Fruit fly (Drosophila melanogaster): Measurements from ENCODE around the gene CG10098.

Gene CG10098

DNA sequence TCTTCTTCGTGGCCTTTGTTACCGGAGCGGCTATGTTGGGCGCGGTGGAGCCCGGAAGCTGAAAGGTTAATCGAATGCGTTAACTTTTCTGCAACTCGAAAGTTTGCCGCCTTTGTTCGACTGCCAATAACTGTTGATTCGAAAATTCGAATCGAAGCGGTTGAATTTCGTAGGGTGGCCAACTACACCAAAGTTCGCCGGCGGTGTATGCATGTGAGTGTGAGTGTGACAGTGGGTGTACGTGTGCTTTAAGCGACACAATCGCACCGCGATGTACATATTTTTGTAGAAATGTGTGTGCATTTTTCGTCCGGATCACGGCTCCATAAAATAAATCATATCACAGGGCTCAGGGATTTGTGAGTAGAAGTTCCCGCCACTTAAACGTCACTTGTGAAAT, 38.9 kb upstream of the CG10098 start (continued):
- TF ChIP-seq rib (GFP tag; IDR thresholded peaks at IDR 0.05): no peak
- TF ChIP-seq HHEX (GFP tag; optimal IDR thresholded peaks at IDR 0.05): no peak
- TF ChIP-seq CG4617 (GFP tag; optimal IDR thresholded peaks at IDR 0.05; ENCODE audit: borderline replicate concordance): peak; percentile 24
- 0 out of 2 replicates have a peak, but pooled peaks have one; percentile 15 for TF ChIP-seq slbo (GFP tag; IDR thresholded peaks at IDR 0.05)

DNA sequence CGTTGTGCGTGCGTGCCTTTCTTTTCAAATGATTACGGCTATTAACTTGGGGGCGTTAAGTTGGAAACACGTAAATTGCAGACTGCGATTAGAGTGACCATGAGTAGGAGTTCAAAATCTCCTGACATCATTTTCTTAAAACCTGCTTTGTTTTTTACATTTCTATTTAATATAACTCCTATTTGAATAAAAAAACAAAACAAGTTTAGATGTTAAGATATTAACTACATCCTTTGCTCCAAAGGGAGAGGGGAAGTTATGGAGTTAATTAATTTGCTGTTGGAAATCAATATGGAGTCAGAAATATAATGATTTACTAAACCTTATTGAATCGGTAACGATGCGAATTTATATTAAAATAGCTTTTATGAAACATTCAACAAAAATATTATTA, 38.4 kb upstream of the CG10098 start, which contains the start of gene Tailor:
Gene Tailor, minus strand, starts transcription at position 101 of the 394 bp plus-strand sequence.
- no peak for TF ChIP-seq luna (GFP tag; optimal IDR thresholded peaks at IDR 0.05)
- TF ChIP-seq pros (GFP tag; optimal IDR thresholded peaks at IDR 0.05): no peak
- peak; percentile 1 for TF ChIP-seq Hmx (GFP tag; optimal IDR thresholded peaks at IDR 0.05)
- no peak for TF ChIP-seq Dek (tag; optimal IDR thresholded peaks at IDR 0.05)

DNA sequence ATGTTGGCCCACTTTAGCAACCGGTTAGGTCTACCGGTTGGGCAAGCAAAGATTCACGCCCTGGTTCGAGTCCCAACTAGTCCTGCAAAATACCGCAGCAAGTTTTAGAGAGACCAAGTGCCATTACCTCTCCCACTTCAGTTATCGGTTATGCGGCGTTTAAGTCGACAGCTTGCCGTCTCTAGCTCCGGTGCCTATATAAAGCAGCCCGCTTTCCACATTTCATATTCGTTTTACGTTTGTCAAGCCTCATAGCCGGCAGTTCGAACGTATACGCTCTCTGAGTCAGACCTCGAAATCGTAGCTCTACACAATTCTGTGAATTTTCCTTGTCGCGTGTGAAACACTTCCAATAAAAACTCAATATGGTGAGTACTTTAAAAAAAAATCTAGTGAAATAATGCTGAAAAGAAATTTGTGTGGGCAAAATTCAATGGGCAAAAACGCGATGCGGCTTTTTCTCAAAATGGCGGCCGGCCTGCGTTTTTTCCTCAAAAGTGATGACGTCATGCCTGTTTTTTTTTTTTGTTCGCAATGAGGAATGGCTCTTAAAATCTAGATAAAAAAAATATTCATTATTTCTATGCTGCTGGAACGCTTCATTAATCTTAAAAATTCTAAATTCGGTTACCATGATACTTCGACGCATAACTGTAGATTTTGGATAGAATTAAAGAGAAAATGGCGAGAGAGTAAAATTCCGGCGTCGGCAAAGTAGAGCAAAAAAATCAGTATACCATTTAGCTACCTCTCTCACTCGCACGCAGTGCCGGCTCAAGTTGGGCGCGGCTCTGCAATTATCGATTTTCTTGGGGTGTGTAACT, 37.8 kb upstream of the CG10098 start, which contains the start of gene alphaTub84B:
Gene alphaTub84B, plus strand, starts transcription at position 223 of the 824 bp plus-strand sequence.
- TF ChIP-seq sob (GFP tag; IDR thresholded peaks at IDR 0.05) (peak; percentile 82), cwo (GFP tag; optimal IDR thresholded peaks at IDR 0.05) (peak; percentile 67), CG12236 (GFP tag; optimal IDR thresholded peaks at IDR 0.05) (no peak), CG9797 (GFP tag; optimal IDR thresholded peaks at IDR 0.05) (peak; percentile 96), CG11504 (tag; optimal IDR thresholded peaks at IDR 0.05) (peak; percentile 48), peb (GFP tag; IDR thresholded peaks at IDR 0.05) (no peak), nerfin-1 (tag; optimal IDR thresholded peaks at IDR 0.05) (peak; percentile 90), CG18764 (GFP tag; optimal IDR thresholded peaks at IDR 0.05) (peak; percentile 10), CG2889 (GFP tag; IDR thresholded peaks at IDR 0.05) (no peak), esg (GFP tag; conservative IDR thresholded peaks at IDR 0.05) (no peak), ind (GFP tag; optimal IDR thresholded peaks at IDR 0.05) (peak; percentile 18), CG10366 (GFP tag; IDR thresholded peaks at IDR 0.05) (no peak), lola (GFP tag; optimal IDR thresholded peaks at IDR 0.05) (no peak), repo (GFP tag; optimal IDR thresholded peaks at IDR 0.05) (peak; percentile 71), Ada2b (GFP tag; IDR thresholded peaks at IDR 0.05) (no peak), Optix (GFP tag; IDR thresholded peaks at IDR 0.05) (no peak), CG15601 (tag; optimal IDR thresholded peaks at IDR 0.05) (peak; percentile 55), Sry-δ (GFP tag; optimal IDR thresholded peaks at IDR 0.05) (peak; percentile 94), Bdp1 (GFP tag; optimal IDR thresholded peaks at IDR 0.05) (peak; percentile 61), CG10147 (GFP tag; optimal IDR thresholded peaks at IDR 0.05) (peak; percentile 61), CG2120 (GFP tag; optimal IDR thresholded peaks at IDR 0.05) (peak; percentile 61), Kr (GFP tag; optimal IDR thresholded peaks at IDR 0.05) (no peak), sim (GFP tag; IDR thresholded peaks at IDR 0.05) (peak; percentile 39; the same call in 1 of the 2 replicates), trh (GFP tag; optimal IDR thresholded peaks at IDR 0.05) (no peak), CG18599 (GFP tag; optimal IDR thresholded peaks at IDR 0.05) (peak; percentile 56), CG7987 (GFP tag; optimal IDR thresholded peaks at IDR 0.05) (peak; percentile 85), HLH4C (GFP tag; IDR thresholded peaks at IDR 0.05; ENCODE audit: partially characterized antibody) (peak; percentile 51; the same call in 2 of the 3 replicates), unpg (GFP tag; optimal IDR thresholded peaks at IDR 0.05) (peak; percentile 43), br (optimal IDR thresholded peaks at IDR 0.05) (no peak), Eip74EF (GFP tag; optimal IDR thresholded peaks at IDR 0.05) (peak in 1 of 2 experiments; percentile 42), hbn (GFP tag; IDR thresholded peaks at IDR 0.05; ENCODE audit: partially characterized antibody) (no peak), jumu (GFP tag; optimal IDR thresholded peaks at IDR 0.05) (peak; percentile 74), disco-r (GFP tag; optimal IDR thresholded peaks at IDR 0.05) (peak; percentile 55), kni (GFP tag; optimal IDR thresholded peaks at IDR 0.05) (peak; percentile 88), CG32532 (GFP tag; IDR thresholded peaks at IDR 0.05) (peak; percentile 51), CG12219 (GFP tag; optimal IDR thresholded peaks at IDR 0.05) (peak; percentile 42), CG14014 (GFP tag; IDR thresholded peaks at IDR 0.05) (peak; percentile 30; the same call in 1 of the 2 replicates)
